Worm (Caenorhabditis elegans): Measurements from ENCODE around the gene mans-4.

Gene mans-4

DNA sequence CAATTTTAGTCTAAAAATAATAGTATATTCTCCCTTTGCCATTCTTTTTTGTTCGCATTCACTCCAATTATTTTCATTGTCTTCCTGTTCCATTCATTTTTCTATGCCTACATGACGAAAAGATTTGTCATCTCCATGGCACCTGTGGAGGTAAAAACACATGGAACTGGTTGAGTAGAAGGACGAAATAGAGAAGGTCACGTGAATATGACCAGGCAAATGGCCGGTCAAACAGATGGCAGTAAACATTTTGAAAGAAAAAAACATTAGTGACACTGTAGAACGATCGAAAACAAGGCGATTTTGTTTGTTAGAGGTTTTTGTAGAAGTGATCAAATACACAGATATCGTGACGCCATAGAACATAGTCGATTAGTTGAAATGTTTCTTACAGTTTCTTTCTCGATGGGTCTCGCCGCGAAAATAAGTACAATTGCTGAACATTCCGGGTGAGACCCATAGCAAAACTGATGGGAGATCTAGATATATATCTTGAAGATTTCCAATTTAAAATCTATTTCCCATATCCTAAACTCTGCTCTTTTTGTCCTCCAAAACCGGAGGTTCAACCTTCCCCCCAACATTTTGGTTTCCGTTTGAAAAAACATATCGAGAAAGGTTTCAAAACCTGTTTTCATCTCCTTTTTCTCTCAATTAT lies 12.3 kb upstream of the mans-4 start (continued):
- TF ChIP-seq ceh-8 (GFP tag; optimal IDR thresholded peaks at IDR 0.05) (no peak), efl-1 (optimal IDR thresholded peaks at IDR 0.05) (peak in 1 of 2 experiments; percentile 10), efl-1 (GFP tag; optimal IDR thresholded peaks at IDR 0.05 in 1 of 2) (peak in 1 of 2 experiments; percentile 85), fkh-8 (tag; optimal IDR thresholded peaks at IDR 0.05) (no peak), elt-2 (tag; optimal IDR thresholded peaks at IDR 0.05) (no peak), C16A3.4 (tag; optimal IDR thresholded peaks at IDR 0.05) (peak; percentile 38), tlp-1 (tag; optimal IDR thresholded peaks at IDR 0.05) (no peak), ceh-63 (GFP tag; optimal IDR thresholded peaks at IDR 0.05) (no peak), hlh-4 (tag; optimal IDR thresholded peaks at IDR 0.05) (no peak), nhr-237 (tag; optimal IDR thresholded peaks at IDR 0.05) (no peak), zag-1 (tag; optimal IDR thresholded peaks at IDR 0.05) (no peak), lsy-2 (tag; optimal IDR thresholded peaks at IDR 0.05) (peak; percentile 7 to 26), unc-86 (tag; optimal IDR thresholded peaks at IDR 0.05) (no peak), nhr-84 (tag; optimal IDR thresholded peaks at IDR 0.05) (no peak), C04F5.9 (tag; optimal IDR thresholded peaks at IDR 0.05) (no peak), pag-3 (tag; optimal IDR thresholded peaks at IDR 0.05; ENCODE audit: borderline replicate concordance, insufficient read depth) (no peak), isw-1 (GFP tag; IDR thresholded peaks at IDR 0.05) (no peak), ceh-82 (tag; optimal IDR thresholded peaks at IDR 0.05) (no peak), ztf-11 (tag; optimal IDR thresholded peaks at IDR 0.05) (no peak), nhr-28 (tag; optimal IDR thresholded peaks at IDR 0.05) (no peak), unc-62 (GFP tag; optimal IDR thresholded peaks at IDR 0.05) (no peak), Y116A8C.19 (tag; optimal IDR thresholded peaks at IDR 0.05; ENCODE audit: borderline replicate concordance) (no peak), xbp-1 (tag; optimal IDR thresholded peaks at IDR 0.05) (peak; percentile 4), egl-27 (tag; optimal IDR thresholded peaks at IDR 0.05) (no peak), nhr-19 (GFP tag; conservative IDR thresholded peaks at IDR 0.05) (peak; percentile 29; the same call in 1 of the 2 replicates), fkh-10 (GFP tag; optimal IDR thresholded peaks at IDR 0.05) (no peak), C34B4.2 (tag; optimal IDR thresholded peaks at IDR 0.05) (no peak), aly-2 (tag; optimal IDR thresholded peaks at IDR 0.05) (no peak), egl-13 (tag; optimal IDR thresholded peaks at IDR 0.05) (no peak), nhr-47 (tag; optimal IDR thresholded peaks at IDR 0.05) (no peak), unc-30 (tag; optimal IDR thresholded peaks at IDR 0.05) (no peak), ama-1 (optimal IDR thresholded peaks at IDR 0.05) (no peak), lin-39 (tag; optimal IDR thresholded peaks at IDR 0.05) (no peak)

DNA sequence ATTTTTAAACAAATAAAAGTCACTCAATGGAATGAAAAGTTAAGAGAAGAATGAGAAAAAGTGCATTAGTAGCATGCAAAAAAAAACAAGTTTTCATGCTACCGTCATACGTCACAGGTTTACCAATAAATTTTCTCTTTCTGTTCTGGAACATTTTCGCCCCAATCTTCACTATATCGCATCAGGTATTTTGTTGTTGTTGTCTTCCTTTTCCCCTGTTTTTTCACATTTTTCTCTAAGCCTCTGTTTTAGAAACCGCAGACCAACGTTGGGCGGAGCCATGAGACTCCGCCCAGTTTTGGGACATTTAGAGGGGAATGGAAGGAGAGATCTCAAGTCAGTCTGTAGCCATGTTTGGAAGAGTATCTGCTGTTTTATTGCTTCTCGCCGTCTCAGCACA lies 9.9 kb upstream of the mans-4 start, which contains the start of gene msa-1:
TSS of gene msa-1 (plus strand) at position 301 of the 400 bp plus-strand sequence.
- TF ChIP-seq mdl-1 (tag; optimal IDR thresholded peaks at IDR 0.05) (no peak), blmp-1 (tag; optimal IDR thresholded peaks at IDR 0.05) (peak; percentile 35), ceh-63 (GFP tag; optimal IDR thresholded peaks at IDR 0.05) (no peak), hpl-2 (GFP tag; optimal IDR thresholded peaks at IDR 0.05) (no peak), rnt-1 (tag; optimal IDR thresholded peaks at IDR 0.05) (peak; percentile 16), ceh-88 (GFP tag; IDR thresholded peaks at IDR 0.05) (no peak), snu-23 (GFP tag; optimal IDR thresholded peaks at IDR 0.05) (no peak), C04F5.9 (tag; optimal IDR thresholded peaks at IDR 0.05) (no peak), nhr-84 (tag; optimal IDR thresholded peaks at IDR 0.05) (no peak), lin-15B (tag; optimal IDR thresholded peaks at IDR 0.05) (no peak), unc-86 (tag; optimal IDR thresholded peaks at IDR 0.05) (no peak), ama-1 (optimal IDR thresholded peaks at IDR 0.05) (peak; percentile 33), elt-3 (tag; optimal IDR thresholded peaks at IDR 0.05) (no peak), nhr-47 (tag; optimal IDR thresholded peaks at IDR 0.05) (no peak), ceh-90 (tag; optimal IDR thresholded peaks at IDR 0.05) (no peak), sup-37 (GFP tag; optimal IDR thresholded peaks at IDR 0.05) (no peak), mep-1 (tag; optimal IDR thresholded peaks at IDR 0.05) (peak; percentile 31), tbx-2 (tag; optimal IDR thresholded peaks at IDR 0.05) (no peak), hlh-17 (GFP tag; optimal IDR thresholded peaks at IDR 0.05; ENCODE audit: borderline replicate concordance) (no peak), zip-4 (GFP tag; optimal IDR thresholded peaks at IDR 0.05) (no peak), snpc-4 (tag; optimal IDR thresholded peaks at IDR 0.05) (no peak), fkh-8 (tag; optimal IDR thresholded peaks at IDR 0.05) (no peak), skn-1 (tag; optimal IDR thresholded peaks at IDR 0.05) (no peak), lin-14 (GFP tag; optimal IDR thresholded peaks at IDR 0.05) (peak; percentile 5), dpl-1 (GFP tag; optimal IDR thresholded peaks at IDR 0.05) (no peak)
